Worm (Caenorhabditis elegans) whole organism, L4 larva: ENCODE results near the gene aip-1.

Source experiments
- F10B5.3 ChIP-seq: sonication (generic microtip); optimal IDR thresholded peaks from 2 replicates; lab custom pipeline; 2016; ENCODE audit warnings: mild to moderate bottlenecking, missing genetic modification characterization, missing compliant biosample characterization
- F49E8.2 ChIP-seq: sonication (generic microtip); optimal IDR thresholded peaks from 2 replicates; lab custom pipeline; 2016; ENCODE audit warnings: missing compliant biosample characterization, mild to moderate bottlenecking, missing genetic modification characterization, borderline replicate concordance
- Y48G9A.11 ChIP-seq: fragments of 200-800 bp; sonication (Bioruptor generic); IDR thresholded peaks from 2 replicates; pipeline ENCODE4 v1.3.6; 2022; ENCODE audit warnings: missing genetic modification reagents, missing genetic modification characterization, missing compliant biosample characterization
- Y5F2A.4 ChIP-seq: fragments of 200-800 bp; sonication (Bioruptor generic); optimal IDR thresholded peaks from 2 replicates; lab custom pipeline; 2018; ENCODE audit warnings: mild to moderate bottlenecking, missing genetic modification characterization, missing compliant biosample characterization
- Y75B8A.6 ChIP-seq: fragments of 200-800 bp; sonication (Bioruptor generic); IDR thresholded peaks from 2 replicates; pipeline ENCODE4 v1.3.6; 2022; ENCODE audit warnings: missing genetic modification reagents, missing genetic modification characterization, missing compliant biosample characterization
- ZK337.2 ChIP-seq: fragments of 200-800 bp; sonication (Bioruptor generic); IDR thresholded peaks from 2 replicates; pipeline ENCODE4 v1.3.6; 2022; ENCODE audit warnings: missing genetic modification reagents, missing genetic modification characterization, missing compliant biosample characterization
- ZK546.5 ChIP-seq, 2 experiments: sonication (generic microtip); optimal IDR thresholded peaks; 2 replicates each; lab custom pipeline; 2017; ENCODE audit warnings: missing biosample characterization in 2 of 2, missing genetic modification characterization in 2 of 2
- aha-1 ChIP-seq: fragments of 150-350 bp; peaks from one replicate; lab custom pipeline; 2014; ENCODE audit warnings: missing biosample characterization, missing genetic modification characterization
- ama-1 ChIP-seq: fragments of 150-350 bp; optimal IDR thresholded peaks from 2 replicates; lab custom pipeline; 2014; ENCODE audit warnings: inconsistent platforms, mixed read lengths
- attf-4 ChIP-seq: sonication (generic microtip); optimal IDR thresholded peaks from 3 replicates; lab custom pipeline; 2017; ENCODE audit warnings: missing biosample characterization, missing genetic modification characterization
- ceh-20 ChIP-seq: fragments of 200-800 bp; sonication (Bioruptor generic); IDR thresholded peaks from 2 replicates; pipeline ENCODE4 v1.3.6; 2022; ENCODE audit warnings: missing genetic modification reagents, missing genetic modification characterization, missing compliant biosample characterization
- ceh-62 ChIP-seq: sonication (generic microtip); optimal IDR thresholded peaks from 2 replicates; lab custom pipeline; 2017; ENCODE audit warnings: missing biosample characterization, missing genetic modification characterization
- daf-12 ChIP-seq: fragments of 150-350 bp; optimal IDR thresholded peaks from 2 replicates; lab custom pipeline; 2014; ENCODE audit warnings: missing biosample characterization, missing genetic modification reagents, missing genetic modification characterization
- daf-19 ChIP-seq: fragments of 200-800 bp; sonication (Bioruptor generic); conservative IDR thresholded peaks from 2 replicates; pipeline ENCODE4 v1.3.6; 2022; ENCODE audit warnings: missing genetic modification characterization, missing compliant biosample characterization
- daf-8 ChIP-seq: fragments of 200-800 bp; sonication (Bioruptor generic); IDR thresholded peaks from 2 replicates; pipeline ENCODE4 v1.3.6; 2022; ENCODE audit warnings: missing genetic modification characterization, missing compliant biosample characterization
- dmd-8 ChIP-seq: fragments of 200-800 bp; sonication (Bioruptor generic); IDR thresholded peaks from 2 replicates; pipeline ENCODE4 v1.3.6; 2022; ENCODE audit warnings: missing genetic modification characterization, missing compliant biosample characterization
- dpl-1 ChIP-seq: fragments of 150-350 bp; optimal IDR thresholded peaks from 2 replicates; lab custom pipeline; 2014; ENCODE audit warnings: missing biosample characterization, missing genetic modification reagents, missing genetic modification characterization
- dve-1 ChIP-seq: sonication (generic microtip); optimal IDR thresholded peaks from 2 replicates; lab custom pipeline; 2017; ENCODE audit warnings: antibody characterized with exemption, mild to moderate bottlenecking, missing genetic modification characterization, missing compliant biosample characterization; ENCODE audit not compliant: insufficient read depth
- hif-1 ChIP-seq, 2 experiments: sonication (generic microtip); optimal IDR thresholded peaks; 2 replicates each; lab custom pipeline; 2016 to 2017; ENCODE audit warnings: missing compliant biosample characterization in 2 of 2, missing genetic modification characterization in 2 of 2, missing genetic modification reagents in 2 of 2, missing genotype in 2 of 2, mild to moderate bottlenecking in 1 of 2
- hlh-11 ChIP-seq: fragments of 200-800 bp; sonication (Bioruptor generic); optimal IDR thresholded peaks from 2 replicates; lab custom pipeline; 2018; ENCODE audit warnings: mild to moderate bottlenecking, missing genetic modification characterization, missing compliant biosample characterization
- hlh-30 ChIP-seq: sonication (generic microtip); optimal IDR thresholded peaks from 2 replicates; lab custom pipeline; 2017; ENCODE audit warnings: antibody characterized with exemption, mild to moderate bottlenecking, missing genetic modification characterization, missing compliant biosample characterization; ENCODE audit not compliant: insufficient read depth
- hmg-1.1 ChIP-seq: fragments of 200-800 bp; sonication (Bioruptor generic); IDR thresholded peaks from 2 replicates; pipeline ENCODE4 v1.3.6; 2022; ENCODE audit warnings: missing genetic modification reagents, missing genetic modification characterization, missing compliant biosample characterization
- lim-7 ChIP-seq: fragments of 200-800 bp; sonication (Bioruptor generic); IDR thresholded peaks from 2 replicates; pipeline ENCODE4 v1.3.6; 2022; ENCODE audit warnings: missing genetic modification characterization, missing compliant biosample characterization
- lin-1 ChIP-seq: fragments of 200-800 bp; sonication (Bioruptor generic); IDR thresholded peaks from 2 replicates; pipeline ENCODE4 v1.3.6; 2022; ENCODE audit warnings: missing genetic modification reagents, missing genetic modification characterization, missing compliant biosample characterization
- lin-29 ChIP-seq: fragments of 200-800 bp; sonication (Bioruptor generic); IDR thresholded peaks from 2 replicates; pipeline ENCODE4 v1.3.6; 2022; ENCODE audit warnings: missing genetic modification reagents, missing genetic modification characterization, missing compliant biosample characterization
- lir-3 ChIP-seq: sonication (generic microtip); optimal IDR thresholded peaks from 2 replicates; lab custom pipeline; 2016; ENCODE audit warnings: mild to moderate bottlenecking, missing genetic modification characterization, missing compliant biosample characterization
- lsy-2 ChIP-seq, 2 experiments: fragments of 150-350 bp in 1 of 2; sonication (generic microtip) in 1 of 2; optimal IDR thresholded peaks; 2 replicates each; lab custom pipeline; 2014 to 2017; ENCODE audit warnings: missing biosample characterization in 2 of 2, missing genetic modification characterization in 2 of 2
- madf-5 ChIP-seq, 2 experiments: fragments of 200-800 bp; sonication (Bioruptor generic); IDR thresholded peaks; 2 replicates each; pipeline ENCODE4 v1.3.6; 2022; ENCODE audit warnings: missing compliant biosample characterization in 2 of 2, missing genetic modification characterization in 2 of 2
- mdl-1 ChIP-seq, 2 experiments: fragments of 150-350 bp in 1 of 2; sonication (generic microtip) in 1 of 2; optimal IDR thresholded peaks; 2 replicates each; lab custom pipeline; 2014 to 2017; ENCODE audit warnings: missing biosample characterization in 2 of 2, missing genetic modification characterization in 2 of 2
- mdt-29 ChIP-seq: fragments of 200-800 bp; sonication (Bioruptor generic); IDR thresholded peaks from 2 replicates; pipeline ENCODE4 v1.3.6; 2022; ENCODE audit warnings: missing genetic modification reagents, missing genetic modification characterization, missing compliant biosample characterization
- mep-1 ChIP-seq: fragments of 150-350 bp; sonication (generic microtip); optimal IDR thresholded peaks from 3 replicates; lab custom pipeline; 2014; ENCODE audit warnings: missing biosample characterization, missing genetic modification characterization
- mes-2 ChIP-seq: sonication (generic microtip); optimal IDR thresholded peaks from 2 replicates; lab custom pipeline; 2016; ENCODE audit warnings: missing genotype, mild to moderate bottlenecking, missing genetic modification characterization, missing compliant biosample characterization; ENCODE audit not compliant: poor library complexity, severe bottlenecking
- nhr-10 ChIP-seq: fragments of 150-350 bp; optimal IDR thresholded peaks from 2 replicates; lab custom pipeline; 2014; ENCODE audit warnings: missing biosample characterization, missing genetic modification characterization
- nhr-11 ChIP-seq: fragments of 150-350 bp; optimal IDR thresholded peaks from 2 replicates; lab custom pipeline; 2014; ENCODE audit warnings: missing biosample characterization, missing genetic modification characterization
- nhr-111 ChIP-seq: fragments of 200-800 bp; sonication (Bioruptor generic); optimal IDR thresholded peaks from 2 replicates; lab custom pipeline; 2018; ENCODE audit warnings: mild to moderate bottlenecking, missing genetic modification characterization, missing compliant biosample characterization
- nhr-237 ChIP-seq: sonication (generic microtip); optimal IDR thresholded peaks from 2 replicates; lab custom pipeline; 2017; ENCODE audit warnings: missing biosample characterization, missing genetic modification characterization
- nhr-25 ChIP-seq: sonication (generic microtip); optimal IDR thresholded peaks from 2 replicates; lab custom pipeline; 2017; ENCODE audit warnings: missing genetic modification characterization, mild to moderate bottlenecking, missing compliant biosample characterization, antibody characterized with exemption, moderate library complexity, borderline replicate concordance; ENCODE audit not compliant: insufficient read depth
- nhr-28 ChIP-seq: fragments of 150-350 bp; optimal IDR thresholded peaks from 2 replicates; lab custom pipeline; 2014; ENCODE audit warnings: missing biosample characterization, missing genetic modification characterization
- nhr-41 ChIP-seq: fragments of 200-800 bp; sonication (Bioruptor generic); IDR thresholded peaks from 2 replicates; pipeline ENCODE4 v1.3.6; 2022; ENCODE audit warnings: missing genetic modification reagents, missing genetic modification characterization, missing compliant biosample characterization
- nhr-42 ChIP-seq: fragments of 200-800 bp; sonication (Bioruptor generic); IDR thresholded peaks from 2 replicates; pipeline ENCODE4 v1.3.6; 2022; ENCODE audit warnings: missing genetic modification characterization, missing compliant biosample characterization
- nhr-48 ChIP-seq: sonication (generic microtip); optimal IDR thresholded peaks from 2 replicates; lab custom pipeline; 2016; ENCODE audit warnings: mild to moderate bottlenecking, missing genetic modification characterization, missing compliant biosample characterization
- nhr-77 ChIP-seq: fragments of 150-350 bp; optimal IDR thresholded peaks from 2 replicates; lab custom pipeline; 2014; ENCODE audit warnings: missing biosample characterization, missing genetic modification characterization
- pqm-1 ChIP-seq: sonication (generic microtip); optimal IDR thresholded peaks from 2 replicates; lab custom pipeline; 2017; ENCODE audit warnings: missing biosample characterization, missing genetic modification characterization
- saeg-2 ChIP-seq: fragments of 200-800 bp; sonication (Bioruptor generic); IDR thresholded peaks from 2 replicates; pipeline ENCODE4 v1.3.6; 2022; ENCODE audit warnings: missing genetic modification reagents, missing genetic modification characterization, missing compliant biosample characterization
- snpc-4 ChIP-seq: fragments of 150-350 bp; optimal IDR thresholded peaks from 2 replicates; lab custom pipeline; 2014; ENCODE audit warnings: missing biosample characterization, missing genetic modification characterization
- spr-3 ChIP-seq: fragments of 200-800 bp; sonication (Bioruptor generic); optimal IDR thresholded peaks from 2 replicates; lab custom pipeline; 2018; ENCODE audit warnings: mild to moderate bottlenecking, missing genetic modification characterization, missing compliant biosample characterization
- tag-97 ChIP-seq: fragments of 200-800 bp; sonication (Bioruptor generic); IDR thresholded peaks from 2 replicates; pipeline ENCODE4 v1.3.6; 2022; ENCODE audit warnings: missing genetic modification characterization, missing compliant biosample characterization
- unc-39 ChIP-seq: sonication (generic microtip); optimal IDR thresholded peaks from 2 replicates; lab custom pipeline; 2017; ENCODE audit warnings: missing biosample characterization, missing genetic modification characterization
- vab-7 ChIP-seq: fragments of 200-800 bp; sonication (Bioruptor generic); IDR thresholded peaks from 2 replicates; pipeline ENCODE4 v1.3.6; 2022; ENCODE audit warnings: missing genetic modification reagents, missing genetic modification characterization, missing compliant biosample characterization
- zfp-3 ChIP-seq: fragments of 200-800 bp; sonication (Bioruptor generic); conservative IDR thresholded peaks from 2 replicates; pipeline ENCODE4 v1.3.6; 2022; ENCODE audit warnings: missing genetic modification reagents, missing genetic modification characterization, missing compliant biosample characterization
- zip-2 ChIP-seq: fragments of 150-350 bp; optimal IDR thresholded peaks from 2 replicates; lab custom pipeline; 2014; ENCODE audit warnings: missing biosample characterization, missing genetic modification characterization
- ztf-11 ChIP-seq: fragments of 150-350 bp; optimal IDR thresholded peaks from 2 replicates; lab custom pipeline; 2014; ENCODE audit warnings: missing biosample characterization, missing genetic modification characterization

aip-1 gene

ce11 chrV:14002402-14002801 lies 9.7 kb upstream of the aip-1 start (continued):
- TF ChIP-seq nhr-11 (tag; lab: Kevin White, UChicago) (no peak), Y75B8A.6 (no peak), nhr-42 (no peak), lin-1 (no peak), pqm-1 (tag; lab: Kevin White, UChicago) (no peak), tag-97 (no peak), ZK337.2 (GFP tag; lab: Robert Waterston, UW) (no peak), dve-1 (tag; lab: Kevin White, UChicago) (peak; percentile 29), F49E8.2 (tag; lab: Kevin White, UChicago) (no peak), mes-2 (peak; percentile 52), nhr-77 (tag; lab: Kevin White, UChicago) (no peak), lir-3 (tag; lab: Kevin White, UChicago) (no peak), unc-39 (tag; lab: Kevin White, UChicago) (no peak), aha-1 (tag; lab: Kevin White, UChicago) (peak; percentile 72), hmg-1.1 (GFP tag; lab: Robert Waterston, UW) (0 out of 2 replicates have a peak, but pooled peaks have one; percentile 22), dmd-8 (GFP tag; lab: Robert Waterston, UW) (no peak), attf-4 (tag; lab: Kevin White, UChicago) (no peak), ztf-11 (tag; lab: Kevin White, UChicago) (no peak), daf-19 (GFP tag; lab: Robert Waterston, UW) (no peak), snpc-4 (tag; lab: Kevin White, UChicago) (no peak), nhr-28 (tag; lab: Kevin White, UChicago) (peak; percentile 11), mep-1 (tag; lab: Kevin White, UChicago) (no peak), F10B5.3 (tag; lab: Kevin White, UChicago) (no peak), ZK546.5 (tag; optimal IDR thresholded peaks at IDR 0.05; lab: Kevin White, UChicago) (no peak), nhr-25 (tag; lab: Kevin White, UChicago) (no peak), lsy-2 (tag; optimal IDR thresholded peaks at IDR 0.05; lab: Kevin White, UChicago) (no peak), nhr-41 (GFP tag; lab: Robert Waterston, UW) (no peak), lin-29 (GFP tag; lab: Robert Waterston, UW) (no peak), Y5F2A.4 (GFP tag; lab: Kevin White, UChicago) (no peak), mdl-1 (tag; optimal IDR thresholded peaks at IDR 0.05; lab: Kevin White, UChicago) (no peak), daf-8 (GFP tag; lab: Robert Waterston, UW) (no peak), spr-3 (GFP tag; lab: Kevin White, UChicago) (no peak), nhr-237 (tag; lab: Kevin White, UChicago) (no peak), nhr-48 (tag; lab: Kevin White, UChicago) (no peak), Y48G9A.11 (GFP tag; lab: Robert Waterston, UW) (no peak), dpl-1 (GFP tag; lab: Kevin White, UChicago) (no peak), lim-7 (GFP tag; lab: Robert Waterston, UW) (no peak), zfp-3 (GFP tag; lab: Robert Waterston, UW) (no peak), hif-1 (tag; optimal IDR thresholded peaks at IDR 0.05; lab: Kevin White, UChicago) (no peak), mdt-29 (no peak)

DNA sequence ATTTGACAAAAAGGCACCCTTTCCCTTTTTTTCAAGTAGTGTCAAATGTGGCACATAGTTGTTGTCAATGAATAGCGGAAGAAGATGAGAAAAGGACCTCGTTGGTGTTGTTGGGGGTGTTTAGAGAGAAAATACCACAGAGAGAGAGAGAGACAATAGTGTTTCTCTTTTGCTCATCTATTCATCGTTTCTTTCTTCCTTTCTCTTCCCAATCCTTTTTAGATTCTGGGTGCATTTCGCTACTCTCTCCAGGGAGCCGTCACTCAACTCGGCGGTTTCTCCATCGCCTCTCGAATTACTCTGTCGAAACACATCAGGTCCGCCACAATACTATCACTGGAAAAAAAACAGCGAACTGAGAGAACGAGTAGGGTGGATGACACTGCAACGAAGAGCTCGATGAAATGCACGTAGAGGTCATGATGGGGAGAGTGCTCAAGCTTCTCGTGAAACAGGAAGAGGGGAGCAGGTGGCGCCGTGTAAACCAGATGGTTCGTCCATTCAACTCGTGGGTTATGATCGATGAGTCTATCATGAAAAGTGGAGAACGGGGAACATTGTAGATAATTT lies 8.5 kb upstream of the aip-1 start:
- TF ChIP-seq vab-7 (GFP tag; lab: Robert Waterston, UW) (no peak), ceh-62 (no peak), madf-5 (GFP tag; IDR thresholded peaks at IDR 0.05; lab: Robert Waterston, UW) (no peak), ama-1 (no peak), hlh-30 (tag; lab: Kevin White, UChicago) (peak; percentile 30), F10B5.3 (tag; lab: Kevin White, UChicago) (no peak), ceh-20 (GFP tag; lab: Robert Waterston, UW) (peak; percentile 35; the same call in 1 of the 2 replicates), mep-1 (tag; lab: Kevin White, UChicago) (peak; percentile 51), nhr-111 (no peak), hlh-11 (tag; lab: Kevin White, UChicago) (peak; percentile 40), saeg-2 (GFP tag; lab: Robert Waterston, UW) (no peak), hif-1 (tag; optimal IDR thresholded peaks at IDR 0.05; lab: Kevin White, UChicago) (peak in 1 of 2 experiments; percentile 89), daf-12 (tag; lab: Kevin White, UChicago) (no peak), nhr-10 (tag; lab: Kevin White, UChicago) (no peak), zip-2 (no peak)
